In genomic region chr3R:22497025-22497424, dm6 we compare ENCODE assay signal across 2 fruit fly cellular contexts.
TF ChIP-seq lines count a peak whose summit lies in the region.

TSS of gene Octbeta1R (plus strand) at chr3R:22497215.

- TF ChIP-seq CTCF in whole organism, embryonic (GFP tag; optimal IDR thresholded peaks at IDR 0.05; lab: Kevin White, UChicago): no peak

TF ChIP-seq in whole organism, embryonic, 481 proteins besides CTCF, POLR2A, EP300 and RAD21:
- peak; percentile 94 for TF ChIP-seq Deaf1 (tag; optimal IDR thresholded peaks at IDR 0.05; lab: Kevin White, UChicago)
- TF ChIP-seq abd-A (tag; optimal IDR thresholded peaks at IDR 0.05; lab: Kevin White, UChicago): peak; percentile 16
- TF ChIP-seq HmgZ (tag; optimal IDR thresholded peaks at IDR 0.05; lab: Kevin White, UChicago): no peak
- no peak for TF ChIP-seq CG17361 (GFP tag; IDR thresholded peaks at IDR 0.05; lab: Robert Waterston, UW)
- peak; percentile 57 for TF ChIP-seq CG13894 (tag; optimal IDR thresholded peaks at IDR 0.05; lab: Kevin White, UChicago)
- 0 out of 3 replicates have a peak, but pooled peaks have one; percentile 1 for TF ChIP-seq row (GFP tag; IDR thresholded peaks at IDR 0.05; lab: Robert Waterston, UW)
- no peak for TF ChIP-seq CG11695 (GFP tag; IDR thresholded peaks at IDR 0.05; lab: Robert Waterston, UW)
- no peak for TF ChIP-seq cwo (GFP tag; optimal IDR thresholded peaks at IDR 0.05; lab: Kevin White, UChicago)
- no peak for TF ChIP-seq CG14710 (tag; optimal IDR thresholded peaks at IDR 0.05; lab: Kevin White, UChicago)
- no peak for TF ChIP-seq CG12155 (GFP tag; optimal IDR thresholded peaks at IDR 0.05; lab: Kevin White, UChicago)
- no peak for TF ChIP-seq sqz (GFP tag; optimal IDR thresholded peaks at IDR 0.05; lab: Kevin White, UChicago)
- TF ChIP-seq CG16813 (GFP tag; IDR thresholded peaks at IDR 0.05; lab: Robert Waterston, UW; ENCODE audit: partially characterized antibody): no peak
- no peak for TF ChIP-seq rib (GFP tag; IDR thresholded peaks at IDR 0.05; lab: Robert Waterston, UW)
- no peak for TF ChIP-seq tup (GFP tag; optimal IDR thresholded peaks at IDR 0.05; lab: Kevin White, UChicago)
- no peak for TF ChIP-seq dmrt11E (tag; optimal IDR thresholded peaks at IDR 0.05; lab: Kevin White, UChicago)
- peak; percentile 22 for TF ChIP-seq Med (GFP tag; lab: Kevin White, UChicago)
- 0 out of 3 replicates have a peak, but pooled peaks have one; percentile 12 for TF ChIP-seq CG14860 (GFP tag; IDR thresholded peaks at IDR 0.05; lab: Robert Waterston, UW; ENCODE audit: partially characterized antibody)
- TF ChIP-seq Kr (GFP tag; optimal IDR thresholded peaks at IDR 0.05; lab: Kevin White, UChicago): no peak
- no peak for TF ChIP-seq CG10654 (GFP tag; optimal IDR thresholded peaks at IDR 0.05; lab: Kevin White, UChicago)
- TF ChIP-seq D19B (GFP tag; optimal IDR thresholded peaks at IDR 0.05; lab: Kevin White, UChicago): no peak

TF ChIP-seq in whole organism, pupa, 21 proteins besides CTCF, POLR2A, EP300 and RAD21:
- TF ChIP-seq CG15710 (tag; optimal IDR thresholded peaks at IDR 0.05; lab: Kevin White, UChicago) (no peak), CG12605 (GFP tag; IDR thresholded peaks at IDR 0.05; lab: Robert Waterston, UW) (0 out of 2 replicates have a peak, but pooled peaks have one; percentile 9), D1 (tag; optimal IDR thresholded peaks at IDR 0.05; lab: Kevin White, UChicago) (no peak)
TF ChIP-seq in whole organism, pupa: peak in this region for 1.
